Worm (Caenorhabditis elegans): Measurements from ENCODE around the gene rpl-7A.

rpl-7A gene

DNA sequence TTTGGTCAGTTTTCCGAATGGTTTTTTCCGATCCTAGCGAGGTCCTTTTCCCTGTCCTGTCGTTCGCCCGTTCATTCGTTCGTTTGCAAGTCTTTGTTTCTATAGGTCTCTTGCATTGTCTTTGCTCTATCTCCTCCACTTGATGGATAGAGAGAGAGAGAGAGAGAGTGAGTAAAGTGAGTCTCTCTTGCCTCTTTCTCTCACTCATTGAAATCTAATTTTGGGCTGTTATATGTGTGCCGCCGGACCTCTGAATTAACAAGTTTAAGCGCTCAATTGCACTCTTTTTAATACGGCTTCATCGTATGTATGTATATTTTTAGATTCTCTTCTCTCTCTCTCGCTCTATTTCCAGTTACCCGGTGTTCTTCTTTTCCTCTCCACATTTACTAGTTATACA, 13.5 kb upstream of the rpl-7A start:
- peak in 1 of 2 experiments; percentile 3 for TF ChIP-seq lsy-2 (tag; optimal IDR thresholded peaks at IDR 0.05)
- no peak for TF ChIP-seq Y5F2A.4 (GFP tag; optimal IDR thresholded peaks at IDR 0.05)
- no peak for TF ChIP-seq Y105C5A.15 (GFP tag; IDR thresholded peaks at IDR 0.05)
- no peak for TF ChIP-seq mdl-1 (tag; optimal IDR thresholded peaks at IDR 0.05)
- no peak for TF ChIP-seq lin-1 (GFP tag; IDR thresholded peaks at IDR 0.05)
- TF ChIP-seq arid-1 (GFP tag; conservative IDR thresholded peaks at IDR 0.05) = no peak
- peak; percentile 33 for TF ChIP-seq ama-1 (optimal IDR thresholded peaks at IDR 0.05)
- TF ChIP-seq duxl-1 (tag; optimal IDR thresholded peaks at IDR 0.05; ENCODE audit: poor library complexity) = no peak
- TF ChIP-seq dmd-6 (GFP tag; IDR thresholded peaks at IDR 0.05) = no peak
- TF ChIP-seq mep-1 (tag; optimal IDR thresholded peaks at IDR 0.05) = peak; percentile 5
- TF ChIP-seq daf-8 (GFP tag; IDR thresholded peaks at IDR 0.05) = no peak
- no peak for TF ChIP-seq ztf-7 (tag; optimal IDR thresholded peaks at IDR 0.05)
- TF ChIP-seq ceh-82 (tag; optimal IDR thresholded peaks at IDR 0.05) = no peak
- no peak for TF ChIP-seq attf-4 (tag; optimal IDR thresholded peaks at IDR 0.05)
- no peak for TF ChIP-seq madf-5 (GFP tag; IDR thresholded peaks at IDR 0.05)
- no peak for TF ChIP-seq Y75B8A.6 (GFP tag; IDR thresholded peaks at IDR 0.05)
- no peak for TF ChIP-seq hif-1 (tag; optimal IDR thresholded peaks at IDR 0.05)
- TF ChIP-seq nhr-77 (tag; optimal IDR thresholded peaks at IDR 0.05) = no peak
- TF ChIP-seq ceh-32 (tag; optimal IDR thresholded peaks at IDR 0.05; ENCODE audit: poor library complexity) = no peak
- no peak for TF ChIP-seq dmd-9 (GFP tag; IDR thresholded peaks at IDR 0.05)
- TF ChIP-seq nhr-25 (tag; optimal IDR thresholded peaks at IDR 0.05; ENCODE audit: borderline replicate concordance, insufficient read depth) = peak; percentile 37
- no peak for TF ChIP-seq tra-1 (GFP tag; IDR thresholded peaks at IDR 0.05)
- no peak for TF ChIP-seq nhr-6 (tag; optimal IDR thresholded peaks at IDR 0.05)
- 0 out of 2 replicates have a peak, but pooled peaks have one; percentile 12 for TF ChIP-seq lim-7 (GFP tag; IDR thresholded peaks at IDR 0.05)
- TF ChIP-seq mxl-2 (GFP tag; conservative IDR thresholded peaks at IDR 0.05) = no peak
- no peak for TF ChIP-seq ZK337.2 (GFP tag; IDR thresholded peaks at IDR 0.05)
- TF ChIP-seq ces-1 (GFP tag; optimal IDR thresholded peaks at IDR 0.05) = peak; percentile 73
- TF ChIP-seq jun-1 (tag; optimal IDR thresholded peaks at IDR 0.05) = no peak
- no peak for TF ChIP-seq daf-16 (GFP tag; optimal IDR thresholded peaks at IDR 0.05)
- TF ChIP-seq daf-16 (tag; optimal IDR thresholded peaks at IDR 0.05) = no peak
- TF ChIP-seq ceh-62 (tag; optimal IDR thresholded peaks at IDR 0.05) = no peak
- no peak for TF ChIP-seq egl-27 (tag; optimal IDR thresholded peaks at IDR 0.05)
- no peak for TF ChIP-seq F37D6.2 (tag; optimal IDR thresholded peaks at IDR 0.05)
- TF ChIP-seq dmd-8 (GFP tag; IDR thresholded peaks at IDR 0.05) = no peak
- no peak for TF ChIP-seq lin-38 (GFP tag; IDR thresholded peaks at IDR 0.05)
- TF ChIP-seq snpc-4 (tag; optimal IDR thresholded peaks at IDR 0.05) = no peak
- no peak for TF ChIP-seq nhr-42 (GFP tag; IDR thresholded peaks at IDR 0.05)
- no peak for TF ChIP-seq dpl-1 (GFP tag; optimal IDR thresholded peaks at IDR 0.05)
- no peak for TF ChIP-seq fkh-10 (GFP tag; optimal IDR thresholded peaks at IDR 0.05)
- TF ChIP-seq ctbp-1 (GFP tag; IDR thresholded peaks at IDR 0.05) = 0 out of 2 replicates have a peak, but pooled peaks have one; percentile 41
- TF ChIP-seq F44E2.7 (GFP tag; IDR thresholded peaks at IDR 0.05) = no peak
- TF ChIP-seq lin-15B (tag; optimal IDR thresholded peaks at IDR 0.05) = no peak
- TF ChIP-seq unc-39 (tag; optimal IDR thresholded peaks at IDR 0.05) = no peak
- TF ChIP-seq T26A8.4 (GFP tag; IDR thresholded peaks at IDR 0.05) = peak; percentile 31; the same call in 1 of the 2 replicates
- no peak for TF ChIP-seq lin-39 (tag; optimal IDR thresholded peaks at IDR 0.05)
- TF ChIP-seq zfp-3 (GFP tag; conservative IDR thresholded peaks at IDR 0.05) = no peak
- no peak for TF ChIP-seq zip-2 (tag; optimal IDR thresholded peaks at IDR 0.05)
- TF ChIP-seq ceh-20 (GFP tag; IDR thresholded peaks at IDR 0.05) = no peak
- TF ChIP-seq hlh-11 (tag; optimal IDR thresholded peaks at IDR 0.05) = no peak
- TF ChIP-seq hmg-1.1 (GFP tag; IDR thresholded peaks at IDR 0.05) = 0 out of 2 replicates have a peak, but pooled peaks have one; percentile 16
- TF ChIP-seq ceh-44 (GFP tag; IDR thresholded peaks at IDR 0.05) = no peak
- TF ChIP-seq lir-3 (tag; optimal IDR thresholded peaks at IDR 0.05) = no peak
- no peak for TF ChIP-seq nhr-41 (GFP tag; IDR thresholded peaks at IDR 0.05)
